Worm (Caenorhabditis elegans): ENCODE measurements around the gene F55C5.10.

Gene F55C5.10

DNA sequence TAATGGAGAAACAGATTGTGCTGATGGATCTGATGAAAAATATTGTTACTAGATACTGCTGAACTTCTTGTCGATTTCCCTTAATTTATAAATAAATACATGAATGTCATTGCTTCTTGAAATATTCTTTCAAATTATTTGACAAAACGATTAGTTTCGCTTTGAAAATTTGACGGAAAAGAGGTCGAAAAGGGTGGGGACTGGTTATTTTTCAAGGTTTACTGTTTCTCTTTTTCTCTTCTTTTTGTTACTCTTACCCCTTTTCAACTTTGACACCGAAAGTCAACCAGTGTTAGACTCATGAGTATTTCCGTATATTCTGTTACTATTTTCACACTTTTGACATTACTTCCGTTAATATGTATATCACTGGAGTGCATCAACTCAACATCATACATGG is 27.9 kb upstream of the F55C5.10 start, which contains the start of gene T04H1.12:
Gene T04H1.12 (plus strand): TSS at position 301 of the 400 bp plus-strand sequence.
- TF ChIP-seq ceh-44 (GFP tag; IDR thresholded peaks at IDR 0.05) (no peak), unc-62 (GFP tag; optimal IDR thresholded peaks at IDR 0.05 in 1 of 2) (peak in 1 of 2 experiments; percentile 23), unc-62 (tag; optimal IDR thresholded peaks at IDR 0.05) (no peak)

DNA sequence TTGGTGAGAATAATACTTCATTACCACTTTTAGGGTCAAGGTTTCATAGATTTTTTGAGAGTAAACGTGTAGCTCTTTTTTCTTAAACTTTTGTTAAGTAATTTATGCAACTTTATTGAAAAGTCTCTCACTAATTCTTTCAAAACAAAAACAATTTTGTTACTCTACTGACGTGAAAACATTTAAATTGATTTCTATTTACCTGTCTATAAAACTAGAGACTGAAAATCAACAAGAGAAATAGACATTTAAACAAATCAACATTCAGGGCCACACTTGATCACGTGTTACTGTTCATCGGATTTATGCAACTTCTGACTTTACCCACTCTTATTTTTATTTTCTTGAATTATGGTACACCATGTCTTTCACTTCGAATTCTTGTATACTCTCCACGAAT is 26.9 kb upstream of the F55C5.10 start, which contains the start of gene ugt-55:
Gene ugt-55 (plus strand): TSS at position 301 of the 400 bp plus-strand sequence.
- no peak for TF ChIP-seq unc-62 (GFP tag; optimal IDR thresholded peaks at IDR 0.05 in 1 of 2)
- TF ChIP-seq unc-62 (tag; optimal IDR thresholded peaks at IDR 0.05): no peak
- TF ChIP-seq hmg-1.1 (GFP tag; IDR thresholded peaks at IDR 0.05): no peak

DNA sequence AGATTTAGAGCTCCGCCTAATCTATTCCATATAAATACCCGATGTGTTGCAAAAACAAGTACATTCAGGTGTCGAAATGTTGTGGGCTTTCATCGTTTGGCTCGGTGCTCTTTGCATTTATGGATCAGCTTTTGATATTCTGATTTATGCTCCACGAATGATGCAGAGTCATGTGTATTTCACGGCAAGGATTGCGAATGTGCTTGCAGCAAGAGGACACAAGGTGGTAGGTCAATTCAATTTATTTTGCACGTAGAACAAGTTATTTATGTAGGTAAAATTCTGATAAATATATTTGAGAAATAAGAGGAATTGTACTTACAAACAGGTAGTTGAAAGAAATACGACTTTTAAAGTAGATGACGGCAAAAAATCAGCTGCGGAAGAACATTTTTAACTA is 24.4 kb upstream of the F55C5.10 start, which contains the start of gene ugt-56:
Gene ugt-56 (plus strand): TSS at position 61 of the 400 bp plus-strand sequence.
- TF ChIP-seq nhr-102 (tag; optimal IDR thresholded peaks at IDR 0.05) (no peak), aha-1 (tag) (peak; percentile 97), nhr-77 (tag; optimal IDR thresholded peaks at IDR 0.05) (no peak)

DNA sequence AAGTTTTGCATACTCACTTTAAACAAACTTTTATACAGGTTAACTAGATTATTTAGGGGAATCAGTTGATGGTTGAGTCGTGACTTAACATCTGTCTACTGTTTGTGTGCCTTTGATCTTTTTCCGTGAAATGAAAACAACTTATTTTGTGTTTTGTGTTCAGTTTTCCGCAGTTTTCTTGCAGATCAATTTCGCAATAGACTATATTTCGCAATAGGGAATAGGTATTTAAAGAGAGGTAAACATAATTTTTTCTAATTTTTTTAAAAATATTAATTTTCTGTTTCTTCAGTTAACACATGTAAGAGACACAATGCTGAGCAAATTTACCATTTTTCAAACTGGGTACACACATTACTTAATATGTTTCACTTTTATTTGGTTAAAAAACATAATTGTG is 21.9 kb upstream of the F55C5.10 start, which contains the start of gene tbb-6:
Gene tbb-6 (plus strand): TSS at position 155 of the 400 bp plus-strand sequence.
- TF ChIP-seq lin-39 (tag; optimal IDR thresholded peaks at IDR 0.05) (no peak), zag-1 (tag; optimal IDR thresholded peaks at IDR 0.05) (no peak), F49E8.2 (tag; optimal IDR thresholded peaks at IDR 0.05; ENCODE audit: borderline replicate concordance) (no peak), dve-1 (tag; optimal IDR thresholded peaks at IDR 0.05; ENCODE audit: insufficient read depth) (no peak), egl-43 (GFP tag; IDR thresholded peaks at IDR 0.05) (no peak), F37D6.2 (tag; optimal IDR thresholded peaks at IDR 0.05) (no peak), nhr-102 (tag; optimal IDR thresholded peaks at IDR 0.05) (no peak), ztf-7 (tag; optimal IDR thresholded peaks at IDR 0.05) (no peak), lin-1 (GFP tag; IDR thresholded peaks at IDR 0.05) (no peak), hlh-30 (tag; optimal IDR thresholded peaks at IDR 0.05; ENCODE audit: insufficient read depth) (no peak), nhr-48 (tag; optimal IDR thresholded peaks at IDR 0.05) (no peak), hmg-1.1 (GFP tag; IDR thresholded peaks at IDR 0.05) (no peak), Y48G9A.11 (GFP tag; IDR thresholded peaks at IDR 0.05) (no peak), dmd-8 (GFP tag; IDR thresholded peaks at IDR 0.05) (no peak), php-3 (GFP tag; IDR thresholded peaks at IDR 0.05) (no peak), aly-2 (tag; optimal IDR thresholded peaks at IDR 0.05) (no peak)

DNA sequence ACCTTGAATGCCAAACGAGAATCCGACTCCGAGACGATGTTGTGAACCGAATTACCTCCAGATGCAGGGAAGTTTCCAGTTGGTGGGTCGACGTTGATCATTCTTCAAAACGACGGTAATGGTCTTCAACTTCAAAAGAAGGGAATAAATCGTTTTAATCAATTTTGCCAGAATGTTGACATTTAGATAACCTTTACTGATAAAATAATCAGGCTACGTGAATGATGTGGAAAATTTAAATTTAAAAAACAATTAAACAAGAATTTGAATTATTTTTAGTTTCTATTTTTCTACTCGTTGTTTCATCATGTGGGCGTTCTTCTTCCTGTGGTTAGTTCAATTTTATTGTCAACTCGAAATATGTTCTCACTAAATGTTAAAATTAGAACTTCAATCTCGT is 19.6 kb upstream of the F55C5.10 start, which contains the start of gene ssp-35:
Gene ssp-35 (minus strand): TSS at position 101 of the 400 bp plus-strand sequence.
- TF ChIP-seq aly-2 (tag; optimal IDR thresholded peaks at IDR 0.05) (no peak), cey-2 (tag; optimal IDR thresholded peaks at IDR 0.05; ENCODE audit: borderline replicate concordance, insufficient read depth) (no peak), ceh-28 (tag; optimal IDR thresholded peaks at IDR 0.05) (no peak)

DNA sequence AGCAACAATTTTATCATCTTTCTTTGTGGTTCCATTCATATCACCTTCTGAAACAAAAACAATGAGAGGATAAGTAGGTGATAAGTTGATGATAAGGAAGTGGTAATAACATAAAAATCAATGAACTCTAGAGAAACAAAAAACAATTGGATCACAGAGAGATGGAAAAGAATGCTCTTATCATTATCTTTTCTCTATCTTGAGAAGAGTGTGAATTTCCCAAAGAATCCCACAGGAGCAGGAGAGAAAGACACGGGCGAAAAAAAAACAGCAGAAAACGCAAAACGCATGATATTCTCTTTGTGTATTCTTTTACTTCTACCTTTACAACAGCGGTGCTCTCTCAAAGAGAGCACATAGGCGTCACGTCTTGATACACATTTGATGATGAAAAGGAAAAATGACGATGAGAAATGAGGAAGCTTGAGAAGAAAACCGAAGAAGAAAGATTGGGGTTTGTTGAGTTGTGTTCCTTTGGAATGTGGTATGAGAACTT is 14.0 kb upstream of the F55C5.10 start, which contains the start of gene twk-24:
Gene twk-24 (minus strand): TSS at position 51 of the 496 bp plus-strand sequence.
- TF ChIP-seq hlh-30 (tag; optimal IDR thresholded peaks at IDR 0.05; ENCODE audit: insufficient read depth) (peak; percentile 6), ces-1 (GFP tag; optimal IDR thresholded peaks at IDR 0.05) (no peak), dmd-9 (GFP tag; IDR thresholded peaks at IDR 0.05) (no peak), nhr-11 (tag; optimal IDR thresholded peaks at IDR 0.05) (peak; percentile 17), ZK546.5 (tag; optimal IDR thresholded peaks at IDR 0.05) (no peak), daf-16 (GFP tag; optimal IDR thresholded peaks at IDR 0.05) (peak in 1 of 2 experiments; percentile 23), daf-16 (tag; optimal IDR thresholded peaks at IDR 0.05) (no peak)

DNA sequence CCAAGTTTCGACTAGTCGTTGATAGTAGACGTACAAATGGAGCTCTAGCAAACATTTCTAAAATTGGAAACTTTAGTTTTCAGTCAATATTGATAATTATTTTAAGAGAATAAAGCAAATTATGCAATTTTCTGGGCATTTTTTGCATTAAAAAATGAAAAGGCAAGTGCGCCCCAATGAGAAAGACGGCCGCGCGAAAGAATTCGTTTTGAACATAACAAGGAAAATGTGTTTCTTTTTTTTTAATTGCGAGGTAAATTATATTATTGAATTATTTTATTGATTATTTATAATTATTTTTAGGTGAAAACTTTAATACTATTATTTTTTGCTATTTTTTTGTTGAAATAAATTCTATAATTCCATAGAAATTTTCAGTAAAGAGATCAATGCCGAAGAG is 11.8 kb upstream of the F55C5.10 start, which contains the start of the genes tsfm-1 and capg-2:
Gene tsfm-1 (minus strand): TSS at position 57 of the 400 bp plus-strand sequence.
Gene capg-2 (plus strand): TSS at position 379 of the 400 bp plus-strand sequence.
- TF ChIP-seq nhr-10 (tag; optimal IDR thresholded peaks at IDR 0.05) (no peak), ztf-7 (tag; optimal IDR thresholded peaks at IDR 0.05) (no peak), lir-3 (tag; optimal IDR thresholded peaks at IDR 0.05) (no peak), F49E8.2 (tag; optimal IDR thresholded peaks at IDR 0.05; ENCODE audit: borderline replicate concordance) (no peak), dmd-8 (GFP tag; IDR thresholded peaks at IDR 0.05) (no peak), unc-39 (tag; optimal IDR thresholded peaks at IDR 0.05) (no peak), nhr-25 (tag; optimal IDR thresholded peaks at IDR 0.05; ENCODE audit: borderline replicate concordance, insufficient read depth) (no peak), lin-38 (GFP tag; IDR thresholded peaks at IDR 0.05) (peak; percentile 84), hif-1 (tag; optimal IDR thresholded peaks at IDR 0.05) (no peak), ceh-28 (tag; optimal IDR thresholded peaks at IDR 0.05) (no peak), mes-2 (tag; optimal IDR thresholded peaks at IDR 0.05; ENCODE audit: poor library complexity, severe bottlenecking) (peak; percentile 29), dpl-1 (GFP tag; optimal IDR thresholded peaks at IDR 0.05) (peak; percentile 73), aha-1 (tag) (peak; percentile 62), ctbp-1 (GFP tag; IDR thresholded peaks at IDR 0.05) (no peak), daf-16 (GFP tag; optimal IDR thresholded peaks at IDR 0.05) (no peak), daf-16 (tag; optimal IDR thresholded peaks at IDR 0.05) (no peak), ces-1 (GFP tag; optimal IDR thresholded peaks at IDR 0.05) (no peak)
